Worm (Caenorhabditis elegans): ENCODE measurements around the gene F37C12.10.

The F37C12.10 gene

ce11 chrIII:7165816-7166229 is 22.4 kb downstream of the F37C12.10 start:
- TF ChIP-seq blmp-1 (tag; optimal IDR thresholded peaks at IDR 0.05; ENCODE audit: insufficient read depth) (peak; percentile 71), lsy-2 (tag; optimal IDR thresholded peaks at IDR 0.05) (peak in 1 of 2 experiments; percentile 50), egl-27 (tag; optimal IDR thresholded peaks at IDR 0.05) (peak; percentile 43), mbf-1 (tag; optimal IDR thresholded peaks at IDR 0.05) (no peak), crh-2 (tag; optimal IDR thresholded peaks at IDR 0.05) (peak; percentile 87), nhr-11 (tag; optimal IDR thresholded peaks at IDR 0.05) (no peak), R02D3.7 (tag; optimal IDR thresholded peaks at IDR 0.05) (no peak), sma-9 (GFP tag; optimal IDR thresholded peaks at IDR 0.05) (peak; percentile 73), sma-9 (tag; optimal IDR thresholded peaks at IDR 0.05) (no peak), unc-55 (GFP tag; optimal IDR thresholded peaks at IDR 0.05) (peak; percentile 57), ztf-4 (tag; optimal IDR thresholded peaks at IDR 0.05) (no peak), mdl-1 (tag; optimal IDR thresholded peaks at IDR 0.05) (peak in 1 of 2 experiments; percentile 21), fos-1 (tag; optimal IDR thresholded peaks at IDR 0.05) (peak; percentile 95), C34F6.9 (tag; optimal IDR thresholded peaks at IDR 0.05) (peak; percentile 80), alr-1 (tag; optimal IDR thresholded peaks at IDR 0.05) (no peak), Y55F3AM.14 (GFP tag; optimal IDR thresholded peaks at IDR 0.05) (no peak), ama-1 (optimal IDR thresholded peaks at IDR 0.05) (no peak), nhr-129 (tag; optimal IDR thresholded peaks at IDR 0.05) (peak; percentile 76), gmeb-1 (tag; optimal IDR thresholded peaks at IDR 0.05) (peak; percentile 52), F13H6.1 (tag; optimal IDR thresholded peaks at IDR 0.05) (peak; percentile 51)

ce11 chrIII:7165276-7165675 is 22.9 kb downstream of the F37C12.10 start:
- TF ChIP-seq elt-3 (tag; optimal IDR thresholded peaks at IDR 0.05) (no peak), unc-55 (GFP tag; optimal IDR thresholded peaks at IDR 0.05) (no peak), nhr-21 (tag; optimal IDR thresholded peaks at IDR 0.05) (no peak), lin-11 (tag; optimal IDR thresholded peaks at IDR 0.05) (no peak), nhr-25 (tag; optimal IDR thresholded peaks at IDR 0.05) (no peak)

ce11 chrIII:7162065-7162762 is 26.0 kb downstream of the F37C12.10 start, which contains the start of the genes syf-2 and K04G7.1:
TSS of gene syf-2 (minus strand) at chrIII:7162115.
TSS of gene K04G7.1 (plus strand) at chrIII:7162712.
- TF ChIP-seq ZK546.5 (tag; optimal IDR thresholded peaks at IDR 0.05) (peak; percentile 12), unc-39 (tag; optimal IDR thresholded peaks at IDR 0.05) (no peak), sma-3 (GFP tag; optimal IDR thresholded peaks at IDR 0.05) (peak; percentile 86), peb-1 (tag; optimal IDR thresholded peaks at IDR 0.05) (no peak), mdl-1 (tag; optimal IDR thresholded peaks at IDR 0.05) (peak in 1 of 2 experiments; percentile 67), gmeb-1 (tag; optimal IDR thresholded peaks at IDR 0.05) (peak; percentile 95), nhr-129 (tag; optimal IDR thresholded peaks at IDR 0.05) (peak; percentile 82), ama-1 (optimal IDR thresholded peaks at IDR 0.05) (no peak), zag-1 (tag; optimal IDR thresholded peaks at IDR 0.05) (peak; percentile 66), nhr-11 (tag; optimal IDR thresholded peaks at IDR 0.05) (no peak), crh-2 (tag; optimal IDR thresholded peaks at IDR 0.05) (peak; percentile 94), ztf-1 (GFP tag; conservative IDR thresholded peaks at IDR 0.05) (no peak), blmp-1 (tag; optimal IDR thresholded peaks at IDR 0.05; ENCODE audit: insufficient read depth) (peak; percentile 63), unc-55 (GFP tag; optimal IDR thresholded peaks at IDR 0.05) (peak; percentile 98), ztf-4 (tag; optimal IDR thresholded peaks at IDR 0.05) (peak; percentile 58), nhr-21 (tag; optimal IDR thresholded peaks at IDR 0.05) (peak; percentile 86), F13H6.1 (tag; optimal IDR thresholded peaks at IDR 0.05) (peak; percentile 78), ceh-82 (tag; optimal IDR thresholded peaks at IDR 0.05) (no peak), nhr-77 (tag; optimal IDR thresholded peaks at IDR 0.05) (peak; percentile 32), snpc-4 (tag; optimal IDR thresholded peaks at IDR 0.05) (peak; percentile 82), sem-4 (tag; optimal IDR thresholded peaks at IDR 0.05) (peak; percentile 77), lin-39 (tag; optimal IDR thresholded peaks at IDR 0.05) (peak; percentile 3), ceh-16 (tag; optimal IDR thresholded peaks at IDR 0.05) (peak; percentile 56), nhr-25 (tag; optimal IDR thresholded peaks at IDR 0.05) (peak; percentile 89), sma-9 (GFP tag; optimal IDR thresholded peaks at IDR 0.05) (peak; percentile 83), sma-9 (tag; optimal IDR thresholded peaks at IDR 0.05) (no peak), nhr-237 (tag; optimal IDR thresholded peaks at IDR 0.05) (no peak), unc-62 (GFP tag; optimal IDR thresholded peaks at IDR 0.05) (no peak), mbf-1 (tag; optimal IDR thresholded peaks at IDR 0.05) (no peak), nhr-12 (tag; optimal IDR thresholded peaks at IDR 0.05) (no peak), Y55F3AM.14 (GFP tag; optimal IDR thresholded peaks at IDR 0.05) (no peak), elt-1 (tag; optimal IDR thresholded peaks at IDR 0.05) (no peak), lsy-2 (tag; optimal IDR thresholded peaks at IDR 0.05) (peak; percentile 78 to 96), lin-13 (GFP tag; optimal IDR thresholded peaks at IDR 0.05) (peak; percentile 99), alr-1 (tag; optimal IDR thresholded peaks at IDR 0.05) (no peak), egl-27 (tag; optimal IDR thresholded peaks at IDR 0.05) (peak; percentile 92), nhr-6 (tag; optimal IDR thresholded peaks at IDR 0.05) (peak; percentile 69), skn-1 (tag; optimal IDR thresholded peaks at IDR 0.05) (peak; percentile 19), mab-5 (tag; optimal IDR thresholded peaks at IDR 0.05) (peak; percentile 79), aly-2 (tag; optimal IDR thresholded peaks at IDR 0.05) (no peak), R02D3.7 (tag; optimal IDR thresholded peaks at IDR 0.05) (peak; percentile 19), nhr-23 (tag; optimal IDR thresholded peaks at IDR 0.05) (no peak), C34F6.9 (tag; optimal IDR thresholded peaks at IDR 0.05) (peak; percentile 94), elt-3 (tag; optimal IDR thresholded peaks at IDR 0.05) (no peak)

Measured in whole organism, L2 larva.